Worm (Caenorhabditis elegans): ENCODE data around the gene R193.1.

Gene R193.1

DNA sequence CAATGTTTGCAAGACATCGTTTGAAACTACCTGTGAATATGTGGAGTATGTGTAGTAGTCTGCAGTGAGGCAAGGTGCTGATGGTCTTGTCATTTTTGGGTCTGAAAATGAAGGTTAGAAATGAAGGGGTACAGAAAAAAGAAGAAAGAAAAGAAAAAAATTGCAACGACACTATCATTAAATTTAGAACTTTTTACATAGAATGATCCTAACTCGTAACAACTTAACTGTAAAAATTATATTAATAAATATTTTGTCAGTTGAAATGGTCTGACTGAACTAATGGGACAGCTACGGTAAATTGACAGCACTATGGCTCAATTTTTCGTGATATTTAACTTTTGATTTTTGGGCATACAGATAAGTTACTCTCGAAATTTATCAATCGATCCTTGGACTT lies 35.4 kb upstream of the R193.1 start, which contains the start of gene C05D9.7:
C05D9.7 (minus strand) TSS at position 101 of the 400 bp plus-strand sequence.
- TF ChIP-seq nhr-12 (tag; optimal IDR thresholded peaks at IDR 0.05) (no peak), ces-1 (GFP tag; optimal IDR thresholded peaks at IDR 0.05) (no peak), ham-2 (GFP tag; optimal IDR thresholded peaks at IDR 0.05) (no peak), drap-1 (GFP tag; optimal IDR thresholded peaks at IDR 0.05) (no peak), nhr-28 (tag; optimal IDR thresholded peaks at IDR 0.05) (no peak), elt-1 (tag; optimal IDR thresholded peaks at IDR 0.05; ENCODE audit: borderline replicate concordance, insufficient read depth) (no peak), ztf-11 (tag; optimal IDR thresholded peaks at IDR 0.05) (no peak), zip-8 (tag; optimal IDR thresholded peaks at IDR 0.05) (no peak)

DNA sequence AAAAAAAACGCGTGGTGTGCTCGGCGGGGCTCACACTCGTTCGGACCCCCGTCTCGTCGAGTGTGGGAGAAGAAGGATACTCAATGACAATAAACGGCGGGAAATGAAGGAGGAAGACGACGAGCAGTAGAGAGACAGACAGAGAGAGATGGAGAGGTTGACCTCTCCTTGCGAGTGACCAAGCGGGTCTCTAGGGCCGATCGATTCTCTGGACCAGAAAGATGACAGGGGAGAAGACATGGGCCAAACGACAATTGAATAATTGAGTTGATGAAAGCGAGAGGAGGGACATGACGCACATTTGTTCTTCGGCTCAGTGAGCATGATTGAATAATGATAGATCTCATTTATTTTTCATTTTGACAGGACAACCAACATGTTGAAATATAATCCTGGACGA lies 34.4 kb upstream of the R193.1 start:
- no peak for TF ChIP-seq elt-1 (tag; optimal IDR thresholded peaks at IDR 0.05; ENCODE audit: borderline replicate concordance, insufficient read depth)
- no peak for TF ChIP-seq bed-3 (GFP tag; optimal IDR thresholded peaks at IDR 0.05)
- TF ChIP-seq mab-5 (tag; optimal IDR thresholded peaks at IDR 0.05), result peak; percentile 52
- TF ChIP-seq ztf-11 (tag; optimal IDR thresholded peaks at IDR 0.05), result peak; percentile 36
- TF ChIP-seq hlh-1 (tag; optimal IDR thresholded peaks at IDR 0.05), result peak; percentile 33
- no peak for TF ChIP-seq lin-13 (tag; optimal IDR thresholded peaks at IDR 0.05)
- peak; percentile 32 for TF ChIP-seq M03D4.4 (tag; optimal IDR thresholded peaks at IDR 0.05)
- peak; percentile 23 for TF ChIP-seq cnd-1 (tag; optimal IDR thresholded peaks at IDR 0.05)
- TF ChIP-seq ces-1 (GFP tag; optimal IDR thresholded peaks at IDR 0.05), result peak; percentile 99
- no peak for TF ChIP-seq snpc-4 (tag; optimal IDR thresholded peaks at IDR 0.05)
- peak; percentile 68 for TF ChIP-seq mls-2 (tag; optimal IDR thresholded peaks at IDR 0.05)
- TF ChIP-seq unc-62 (GFP tag; optimal IDR thresholded peaks at IDR 0.05), result peak; percentile 99
- peak; percentile 5 for TF ChIP-seq mep-1 (tag; optimal IDR thresholded peaks at IDR 0.05)
- TF ChIP-seq nhr-2 (tag; optimal IDR thresholded peaks at IDR 0.05), result peak; percentile 64
- TF ChIP-seq ceh-39 (tag; optimal IDR thresholded peaks at IDR 0.05), result no peak
- TF ChIP-seq unc-120 (tag; optimal IDR thresholded peaks at IDR 0.05; ENCODE audit: poor library complexity, severe bottlenecking), result peak; percentile 59
- TF ChIP-seq sptf-1 (tag; optimal IDR thresholded peaks at IDR 0.05), result peak; percentile 46

DNA sequence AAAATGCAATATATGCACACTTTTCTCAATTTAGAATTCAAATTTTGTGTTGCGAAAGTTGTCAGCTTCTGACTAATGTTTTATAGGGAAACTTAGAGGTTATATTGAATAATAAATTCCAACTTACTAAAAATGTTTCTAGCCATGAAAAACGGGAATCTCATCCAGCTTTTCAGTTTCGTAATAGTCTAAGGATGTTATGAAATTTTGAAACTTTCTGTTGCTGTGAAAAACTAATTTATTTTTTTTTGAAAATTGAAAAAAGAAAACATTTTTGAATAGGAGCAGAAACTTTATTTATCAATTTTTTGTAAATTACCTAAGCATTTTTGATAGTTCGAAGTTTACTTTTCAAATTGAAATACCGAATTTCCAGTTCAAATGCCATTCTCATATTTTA lies 33.2 kb upstream of the R193.1 start:
- no peak for TF ChIP-seq unc-62 (GFP tag; optimal IDR thresholded peaks at IDR 0.05)
- TF ChIP-seq zip-8 (tag; optimal IDR thresholded peaks at IDR 0.05), result no peak
- no peak for TF ChIP-seq mab-5 (tag; optimal IDR thresholded peaks at IDR 0.05)
- no peak for TF ChIP-seq unc-39 (tag; optimal IDR thresholded peaks at IDR 0.05)
- no peak for TF ChIP-seq elt-3 (tag; optimal IDR thresholded peaks at IDR 0.05)
- TF ChIP-seq nhr-12 (tag; optimal IDR thresholded peaks at IDR 0.05), result no peak
- TF ChIP-seq nhr-76 (tag; optimal IDR thresholded peaks at IDR 0.05), result no peak
- no peak for TF ChIP-seq flh-1 (GFP tag; optimal IDR thresholded peaks at IDR 0.05)
- TF ChIP-seq tbx-8 (GFP tag; optimal IDR thresholded peaks at IDR 0.05), result no peak
- TF ChIP-seq sptf-1 (tag; optimal IDR thresholded peaks at IDR 0.05), result no peak
- no peak for TF ChIP-seq lin-13 (tag; optimal IDR thresholded peaks at IDR 0.05)
- no peak for TF ChIP-seq pha-4 (tag; optimal IDR thresholded peaks at IDR 0.05)
- no peak for TF ChIP-seq elt-1 (tag; optimal IDR thresholded peaks at IDR 0.05; ENCODE audit: borderline replicate concordance, insufficient read depth)
- no peak for TF ChIP-seq mls-2 (tag; optimal IDR thresholded peaks at IDR 0.05)
- TF ChIP-seq ceh-39 (tag; optimal IDR thresholded peaks at IDR 0.05), result no peak
- no peak for TF ChIP-seq M03D4.4 (tag; optimal IDR thresholded peaks at IDR 0.05)
- no peak for TF ChIP-seq sem-2 (GFP tag; optimal IDR thresholded peaks at IDR 0.05)
- no peak for TF ChIP-seq hlh-1 (tag; optimal IDR thresholded peaks at IDR 0.05)

DNA sequence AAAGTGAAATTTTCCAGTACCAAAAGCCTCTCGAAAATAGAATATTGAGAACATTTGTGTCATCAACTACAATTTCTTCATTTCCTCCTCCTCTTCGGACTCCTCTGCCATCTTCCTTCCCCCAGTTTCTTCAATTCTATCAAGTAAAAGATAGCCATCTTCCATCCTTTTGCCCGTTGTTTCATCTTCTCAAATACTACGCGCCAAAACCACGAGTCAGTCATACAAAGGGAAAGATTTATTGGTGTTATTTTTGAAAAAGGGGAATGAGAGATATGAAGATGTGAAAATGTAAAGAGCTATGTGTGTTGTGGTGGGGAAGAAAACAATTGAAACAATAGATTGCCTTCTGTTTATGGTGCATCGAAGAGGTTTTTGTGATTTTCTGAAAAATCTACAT lies 32.5 kb upstream of the R193.1 start:
- TF ChIP-seq pha-4 (tag; optimal IDR thresholded peaks at IDR 0.05) (no peak), unc-120 (tag; optimal IDR thresholded peaks at IDR 0.05; ENCODE audit: poor library complexity, severe bottlenecking) (peak; percentile 18), mep-1 (tag; optimal IDR thresholded peaks at IDR 0.05) (no peak), snpc-4 (tag; optimal IDR thresholded peaks at IDR 0.05) (no peak), mab-5 (tag; optimal IDR thresholded peaks at IDR 0.05) (peak; percentile 11), unc-62 (GFP tag; optimal IDR thresholded peaks at IDR 0.05) (peak; percentile 63), mls-2 (tag; optimal IDR thresholded peaks at IDR 0.05) (no peak), bed-3 (GFP tag; optimal IDR thresholded peaks at IDR 0.05) (no peak), ztf-11 (tag; optimal IDR thresholded peaks at IDR 0.05) (no peak), nhr-28 (tag; optimal IDR thresholded peaks at IDR 0.05) (no peak), M03D4.4 (tag; optimal IDR thresholded peaks at IDR 0.05) (no peak), elt-1 (tag; optimal IDR thresholded peaks at IDR 0.05; ENCODE audit: borderline replicate concordance, insufficient read depth) (no peak), ces-1 (GFP tag; optimal IDR thresholded peaks at IDR 0.05) (peak; percentile 25), ceh-83 (GFP tag; optimal IDR thresholded peaks at IDR 0.05) (no peak), flh-1 (GFP tag; optimal IDR thresholded peaks at IDR 0.05) (no peak), sem-2 (GFP tag; optimal IDR thresholded peaks at IDR 0.05) (no peak), cnd-1 (tag; optimal IDR thresholded peaks at IDR 0.05) (no peak), zip-8 (tag; optimal IDR thresholded peaks at IDR 0.05) (no peak), nhr-76 (tag; optimal IDR thresholded peaks at IDR 0.05) (no peak), nhr-237 (tag; optimal IDR thresholded peaks at IDR 0.05) (no peak), elt-3 (tag; optimal IDR thresholded peaks at IDR 0.05) (no peak)

All from whole organism, mixed stage, embryonic.